Worm (Caenorhabditis elegans) whole organism, L4/young adult: ENCODE measurements around the gene sptl-3.

ENCODE experiments used
- W03F9.2 ChIP-seq: fragments of 150-350 bp; optimal IDR thresholded peaks from 2 replicates; lab custom pipeline; 2014; ENCODE audit warnings: missing biosample characterization, missing genetic modification characterization
- him-1 ChIP-seq: sonication (generic microtip); optimal IDR thresholded peaks from 2 replicates; lab custom pipeline; 2016; ENCODE audit warnings: missing genotype, missing genetic modification reagents, missing genetic modification characterization, missing compliant biosample characterization

ce11 chrV:13845136-13845535 lies 48.0 kb upstream of the sptl-3 start, which contains the start of gene srx-131:
- TF ChIP-seq him-1 (no peak), W03F9.2 (tag; lab: Kevin White, UChicago) (no peak)
